Fruit fly (Drosophila melanogaster) whole organism, embryonic: ENCODE results near the gene Mybbp1A.

Experiments
- B-H2 ChIP-seq: fragments of 200-800 bp; sonication (Bioruptor generic); optimal IDR thresholded peaks from 2 replicates; lab custom pipeline; 2018; ENCODE audit warnings: missing biosample characterization, mild to moderate bottlenecking, missing genetic modification characterization
- BtbVII ChIP-seq: fragments of 200-800 bp; sonication (Bioruptor generic); optimal IDR thresholded peaks from 3 replicates; lab custom pipeline; 2017; ENCODE audit warnings: missing biosample characterization, mild to moderate bottlenecking, missing genetic modification characterization
- CG10274 ChIP-seq: fragments of 200-800 bp; sonication (Bioruptor generic); optimal IDR thresholded peaks from 3 replicates; lab custom pipeline; 2017; ENCODE audit warnings: missing biosample characterization, mild to moderate bottlenecking, missing genetic modification characterization
- CG11504 ChIP-seq: fragments of 200-800 bp; sonication (Bioruptor generic); optimal IDR thresholded peaks from 3 replicates; lab custom pipeline; 2019; ENCODE audit warnings: missing biosample characterization, mild to moderate bottlenecking, missing genetic modification characterization, moderate library complexity
- CG15269 ChIP-seq: fragments of 200-800 bp; sonication (Bioruptor generic); optimal IDR thresholded peaks from 2 replicates; lab custom pipeline; 2018; ENCODE audit warnings: missing biosample characterization, mild to moderate bottlenecking, missing genetic modification characterization, moderate library complexity
- CG1603 ChIP-seq: fragments of 200-800 bp; sonication (Bioruptor generic); optimal IDR thresholded peaks from 2 replicates; lab custom pipeline; 2019; ENCODE audit warnings: missing biosample characterization, mild to moderate bottlenecking, missing genetic modification characterization, moderate library complexity
- CG17612 ChIP-seq: fragments of 200-800 bp; sonication (Bioruptor generic); IDR thresholded peaks from 2 replicates; pipeline ENCODE4 v1.3.6; 2022; ENCODE audit warnings: missing biosample characterization, missing genetic modification characterization
- CG2199 ChIP-seq: fragments of 200-800 bp; sonication (Bioruptor generic); IDR thresholded peaks from 3 replicates; pipeline ENCODE4 v1.3.6; 2022; ENCODE audit warnings: missing biosample characterization, missing genetic modification characterization
- CG30431 ChIP-seq: fragments of 200-800 bp; sonication (Bioruptor generic); optimal IDR thresholded peaks from 2 replicates; lab custom pipeline; 2017; ENCODE audit warnings: missing biosample characterization, missing genetic modification characterization
- CG3995 ChIP-seq: fragments of 200-800 bp; sonication (Bioruptor generic); optimal IDR thresholded peaks from 3 replicates; lab custom pipeline; 2016; ENCODE audit warnings: missing biosample characterization, missing genetic modification characterization
- CG43689 ChIP-seq: fragments of 200-800 bp; sonication (Bioruptor generic); IDR thresholded peaks from 2 replicates; pipeline ENCODE4 v1.3.6; 2022; ENCODE audit warnings: missing biosample characterization, missing genetic modification characterization
- CG4730 ChIP-seq: fragments of 200-800 bp; sonication (Bioruptor generic); IDR thresholded peaks from 2 replicates; pipeline ENCODE4 v1.3.6; 2022; ENCODE audit warnings: missing biosample characterization, missing genetic modification characterization
- CG5953 ChIP-seq: fragments of 200-800 bp; sonication (Bioruptor generic); IDR thresholded peaks from 2 replicates; pipeline ENCODE4 v1.3.6; 2022; ENCODE audit warnings: missing biosample characterization, missing genetic modification characterization
- CG7357 ChIP-seq: fragments of 200-800 bp; sonication (Bioruptor generic); IDR thresholded peaks from 3 replicates; pipeline ENCODE4 v1.3.6; 2022; ENCODE audit warnings: missing biosample characterization, missing genetic modification characterization
- CG8281 ChIP-seq: fragments of 200-800 bp; sonication (Bioruptor generic); optimal IDR thresholded peaks from 2 replicates; lab custom pipeline; 2018; ENCODE audit warnings: missing biosample characterization, mild to moderate bottlenecking, missing genetic modification characterization, moderate library complexity
- CG9876 ChIP-seq: fragments of 200-800 bp; sonication (Bioruptor generic); optimal IDR thresholded peaks from 2 replicates; lab custom pipeline; 2016; ENCODE audit warnings: missing biosample characterization, missing genetic modification characterization
- Doc2 ChIP-seq: fragments of 200-800 bp; sonication (Bioruptor generic); IDR thresholded peaks from 2 replicates; pipeline ENCODE4 v1.3.6; 2022; ENCODE audit warnings: missing biosample characterization, missing genetic modification characterization
- Dp ChIP-seq: fragments of 200-800 bp; sonication (Bioruptor generic); optimal IDR thresholded peaks from 2 replicates; lab custom pipeline; 2018; ENCODE audit warnings: missing biosample characterization, mild to moderate bottlenecking, missing genetic modification characterization, moderate library complexity
- Drgx ChIP-seq: fragments of 200-800 bp; sonication (Bioruptor generic); IDR thresholded peaks from 2 replicates; pipeline ENCODE4 v1.3.6; 2022; ENCODE audit warnings: missing biosample characterization, missing genetic modification characterization
- Ets97D ChIP-seq: fragments of 200-800 bp; sonication (Bioruptor generic); optimal IDR thresholded peaks from 3 replicates; lab custom pipeline; 2016; ENCODE audit warnings: missing biosample characterization, missing genetic modification characterization
- Hand ChIP-seq: fragments of 200-800 bp; sonication (Bioruptor generic); optimal IDR thresholded peaks from 2 replicates; lab custom pipeline; 2017; ENCODE audit warnings: mild to moderate bottlenecking, missing biosample characterization, missing genetic modification reagents, missing genetic modification characterization
- Hey ChIP-seq: fragments of 200-800 bp; sonication (Bioruptor generic); optimal IDR thresholded peaks from 3 replicates; lab custom pipeline; 2018; ENCODE audit warnings: missing biosample characterization, mild to moderate bottlenecking, missing genetic modification characterization
- Meics ChIP-seq: fragments of 200-800 bp; sonication (Bioruptor generic); optimal IDR thresholded peaks from 2 replicates; lab custom pipeline; 2017; ENCODE audit warnings: missing biosample characterization, mild to moderate bottlenecking, missing genetic modification characterization
- Nf-YA ChIP-seq: fragments of 200-800 bp; sonication (Bioruptor generic); IDR thresholded peaks from 2 replicates; pipeline ENCODE4 v1.3.6; 2022; ENCODE audit warnings: missing biosample characterization, missing genetic modification characterization
- Tbp ChIP-seq: fragments of >200 bp; optimal IDR thresholded peaks from 2 replicates; lab custom pipeline; 2018; ENCODE audit warnings: missing biosample characterization, missing genetic modification characterization
- Xbp1 ChIP-seq: fragments of 200-800 bp; sonication (Bioruptor generic); optimal IDR thresholded peaks from 3 replicates; lab custom pipeline; 2016; ENCODE audit warnings: missing biosample characterization, mild to moderate bottlenecking, missing genetic modification characterization
- abd-A ChIP-seq: fragments of 200-800 bp; sonication (Bioruptor generic); optimal IDR thresholded peaks from 3 replicates; lab custom pipeline; 2019; ENCODE audit warnings: missing biosample characterization, mild to moderate bottlenecking, missing genetic modification characterization, moderate library complexity
- ase ChIP-seq: fragments of 200-800 bp; sonication (Bioruptor generic); IDR thresholded peaks from 3 replicates; pipeline ENCODE4 v1.3.6; 2022; ENCODE audit warnings: missing biosample characterization, missing genetic modification characterization
- az2 ChIP-seq: fragments of 200-800 bp; sonication (Bioruptor generic); optimal IDR thresholded peaks from 3 replicates; lab custom pipeline; 2016; ENCODE audit warnings: missing biosample characterization, missing genetic modification characterization
- bbx ChIP-seq: fragments of 200-800 bp; sonication (Bioruptor generic); IDR thresholded peaks from 2 replicates; pipeline ENCODE4 v1.3.6; 2022; ENCODE audit warnings: missing biosample characterization, missing genetic modification characterization; ENCODE audit not compliant: partially characterized antibody
- br ChIP-seq: fragments of >200 bp; optimal IDR thresholded peaks from 2 replicates; lab custom pipeline; 2017
- cad ChIP-seq: fragments of >200 bp; optimal IDR thresholded peaks from 2 replicates; lab custom pipeline; 2017; ENCODE audit warnings: missing biosample characterization, missing genetic modification characterization
- chm ChIP-seq: fragments of 200-800 bp; sonication (Bioruptor generic); IDR thresholded peaks from 2 replicates; pipeline ENCODE4 v1.3.6; 2022; ENCODE audit warnings: missing biosample characterization, missing genetic modification characterization
- chn ChIP-seq: fragments of 200-800 bp; sonication (Bioruptor generic); optimal IDR thresholded peaks from 2 replicates; lab custom pipeline; 2016; ENCODE audit warnings: missing biosample characterization, missing genetic modification characterization
- corto ChIP-seq: fragments of 200-800 bp; sonication (Bioruptor generic); optimal IDR thresholded peaks from 2 replicates; lab custom pipeline; 2016; ENCODE audit warnings: missing biosample characterization, mild to moderate bottlenecking, missing genetic modification characterization, moderate library complexity
- crc ChIP-seq: fragments of 200-800 bp; sonication (Bioruptor generic); optimal IDR thresholded peaks from 2 replicates; lab custom pipeline; 2016; ENCODE audit warnings: missing biosample characterization, missing genetic modification characterization
- dati ChIP-seq: fragments of 200-800 bp; sonication (Bioruptor generic); IDR thresholded peaks from 2 replicates; pipeline ENCODE4 v1.3.6; 2022; ENCODE audit warnings: missing biosample characterization, missing genetic modification characterization
- emc ChIP-seq: fragments of 200-800 bp; sonication (Bioruptor generic); optimal IDR thresholded peaks from 2 replicates; lab custom pipeline; 2016; ENCODE audit warnings: missing biosample characterization, missing genetic modification characterization
- h ChIP-seq: fragments of >200 bp; optimal IDR thresholded peaks from 2 replicates; lab custom pipeline; 2017
- kah ChIP-seq: fragments of 200-800 bp; sonication (Bioruptor generic); optimal IDR thresholded peaks from 2 replicates; lab custom pipeline; 2018; ENCODE audit warnings: missing biosample characterization, mild to moderate bottlenecking, missing genetic modification characterization
- kni ChIP-seq: fragments of 200-800 bp; sonication (Bioruptor generic); optimal IDR thresholded peaks from 3 replicates; lab custom pipeline; 2017; ENCODE audit warnings: mild to moderate bottlenecking, missing biosample characterization, missing genetic modification reagents, missing genetic modification characterization
- luna ChIP-seq: fragments of 200-800 bp; sonication (Bioruptor generic); optimal IDR thresholded peaks from 2 replicates; lab custom pipeline; 2016; ENCODE audit warnings: missing biosample characterization, missing genetic modification characterization
- nom ChIP-seq: fragments of 200-800 bp; sonication (Bioruptor generic); optimal IDR thresholded peaks from 2 replicates; lab custom pipeline; 2017; ENCODE audit warnings: missing biosample characterization, missing genetic modification characterization, mild to moderate bottlenecking, moderate library complexity, missing genetic modification reagents
- odd ChIP-seq: fragments of 200-800 bp; sonication (Bioruptor generic); optimal IDR thresholded peaks from 2 replicates; lab custom pipeline; 2017; ENCODE audit warnings: missing biosample characterization, mild to moderate bottlenecking, missing genetic modification characterization
- org-1 ChIP-seq: fragments of 200-800 bp; sonication (Bioruptor generic); optimal IDR thresholded peaks from 2 replicates; lab custom pipeline; 2017; ENCODE audit warnings: missing biosample characterization, missing genetic modification characterization
- peb ChIP-seq: fragments of 200-800 bp; sonication (Bioruptor generic); IDR thresholded peaks from 2 replicates; pipeline ENCODE4 v1.3.6; 2022; ENCODE audit warnings: missing biosample characterization, missing genetic modification characterization
- pnt ChIP-seq: fragments of 200-800 bp; sonication (Bioruptor generic); optimal IDR thresholded peaks from 3 replicates; lab custom pipeline; 2016; ENCODE audit warnings: missing biosample characterization, missing genetic modification characterization
- ro ChIP-seq: fragments of 200-800 bp; sonication (Bioruptor generic); IDR thresholded peaks from 2 replicates; pipeline ENCODE4 v1.3.6; 2022; ENCODE audit warnings: missing biosample characterization, missing genetic modification characterization
- slou ChIP-seq: fragments of 200-800 bp; sonication (Bioruptor generic); optimal IDR thresholded peaks from 3 replicates; lab custom pipeline; 2016; ENCODE audit warnings: missing biosample characterization, missing genetic modification characterization
- ssp ChIP-seq: fragments of 200-800 bp; sonication (Bioruptor generic); IDR thresholded peaks from 2 replicates; pipeline ENCODE4 v1.3.6; 2022; ENCODE audit warnings: missing biosample characterization, missing genetic modification characterization
- sug ChIP-seq: fragments of 200-800 bp; optimal IDR thresholded peaks from 2 replicates; lab custom pipeline; 2019; ENCODE audit warnings: missing biosample characterization, mild to moderate bottlenecking, missing genetic modification characterization, moderate library complexity
- usp ChIP-seq: fragments of >200 bp; optimal IDR thresholded peaks from 2 replicates; lab custom pipeline; 2017; ENCODE audit warnings: missing biosample characterization, missing genetic modification characterization

Gene Mybbp1A

dm6 chrX:629239-629821, at the start of gene Mybbp1A, which contains the start of gene RpL36 (continued):
- TF ChIP-seq corto (GFP tag; lab: Kevin White, UChicago) (no peak), Drgx (GFP tag; lab: Robert Waterston, UW) (peak; percentile 33; the same call in 1 of the 2 replicates), Tbp (GFP tag; lab: Kevin White, UChicago) (no peak), CG30431 (GFP tag; lab: Kevin White, UChicago) (no peak), luna (GFP tag; lab: Kevin White, UChicago) (peak; percentile 58), h (lab: Kevin White, UChicago) (no peak), kah (GFP tag; lab: Kevin White, UChicago) (peak; percentile 45), CG17612 (no peak), CG3995 (peak; percentile 85), CG4730 (GFP tag; lab: Robert Waterston, UW) (peak; percentile 41; the same call in 1 of the 2 replicates), az2 (GFP tag; lab: Kevin White, UChicago) (peak; percentile 58), ssp (GFP tag; lab: Robert Waterston, UW) (peak; percentile 50), org-1 (GFP tag; lab: Kevin White, UChicago) (peak; percentile 72), Xbp1 (GFP tag; lab: Kevin White, UChicago) (peak; percentile 66), Nf-YA (peak; percentile 60; the same call in 1 of the 2 replicates), bbx (GFP tag; lab: Robert Waterston, UW) (peak; percentile 80), odd (peak; percentile 60), CG1603 (tag; lab: Kevin White, UChicago) (peak; percentile 89), chm (GFP tag; lab: Robert Waterston, UW) (peak; percentile 61; the same call in 1 of the 2 replicates), CG10274 (GFP tag; lab: Kevin White, UChicago) (peak; percentile 69), slou (GFP tag; lab: Kevin White, UChicago) (peak; percentile 66), Hand (GFP tag; lab: Kevin White, UChicago) (peak; percentile 66), CG9876 (peak; percentile 78), CG5953 (peak; percentile 58; the same call in 1 of the 2 replicates), dati (GFP tag; lab: Robert Waterston, UW) (0 out of 2 replicates have a peak, but pooled peaks have one; percentile 17), sug (tag; lab: Kevin White, UChicago) (peak; percentile 60), ase (GFP tag; lab: Robert Waterston, UW) (peak; percentile 56; the same call in 2 of the 3 replicates), emc (GFP tag; lab: Kevin White, UChicago) (peak; percentile 80), nom (GFP tag; lab: Kevin White, UChicago) (peak; percentile 82), abd-A (no peak), peb (no peak), kni (GFP tag; lab: Kevin White, UChicago) (peak; percentile 79), crc (GFP tag; lab: Kevin White, UChicago) (peak; percentile 52), CG8281 (tag; lab: Kevin White, UChicago) (no peak), pnt (GFP tag; lab: Kevin White, UChicago) (peak; percentile 25), Dp (GFP tag; lab: Kevin White, UChicago) (peak; percentile 75), ro (GFP tag; lab: Robert Waterston, UW) (no peak; the same call in 1 of the 2 replicates), B-H2 (GFP tag; lab: Kevin White, UChicago) (peak; percentile 80), Hey (tag; lab: Kevin White, UChicago) (no peak), CG43689 (GFP tag; lab: Robert Waterston, UW) (peak; percentile 37; the same call in 1 of the 2 replicates), CG11504 (tag; lab: Kevin White, UChicago) (no peak), CG15269 (tag; lab: Kevin White, UChicago) (peak; percentile 60), cad (GFP tag; lab: Kevin White, UChicago) (no peak), Ets97D (GFP tag; lab: Kevin White, UChicago) (peak; percentile 99), usp (GFP tag; lab: Kevin White, UChicago) (no peak), BtbVII (peak; percentile 73), br (lab: Kevin White, UChicago) (no peak), chn (GFP tag; lab: Kevin White, UChicago) (peak; percentile 72), CG2199 (0 out of 3 replicates have a peak, but pooled peaks have one; percentile 17), CG7357 (GFP tag; lab: Robert Waterston, UW) (no peak), Doc2 (GFP tag; lab: Robert Waterston, UW) (no peak), Meics (GFP tag; lab: Kevin White, UChicago) (peak; percentile 87)
